Worm (Caenorhabditis elegans): ENCODE data around the gene his-61.

ce11 chrIV:7456225-7456624, 29.8 kb downstream of the his-61 start, which contains the start of gene F13B6.1:
- TF ChIP-seq dmd-4 (tag; optimal IDR thresholded peaks at IDR 0.05; ENCODE audit: borderline replicate concordance), result no peak
- TF ChIP-seq elt-4 (tag; optimal IDR thresholded peaks at IDR 0.05), result no peak
- TF ChIP-seq unc-3 (GFP tag; conservative IDR thresholded peaks at IDR 0.05), result no peak
- no peak for TF ChIP-seq unc-3 (tag; optimal IDR thresholded peaks at IDR 0.05)
- TF ChIP-seq ceh-22 (tag; optimal IDR thresholded peaks at IDR 0.05), result no peak
- no peak for TF ChIP-seq ama-1 (optimal IDR thresholded peaks at IDR 0.05)
- TF ChIP-seq ztf-16 (tag; optimal IDR thresholded peaks at IDR 0.05), result no peak
- no peak for TF ChIP-seq F13H6.1 (tag; optimal IDR thresholded peaks at IDR 0.05)
- no peak for TF ChIP-seq hlh-6 (tag; optimal IDR thresholded peaks at IDR 0.05)

Data from whole organism, late embryonic.